Worm (Caenorhabditis elegans) whole organism, L1 larva: ENCODE data around the gene E04D5.4.
A peak's percentile ranks its signal among the peaks of the same experiment; 100 is the strongest.

Source experiments
- C34B4.2 ChIP-seq: sonication (generic microtip); optimal IDR thresholded peaks from 2 replicates; lab custom pipeline; 2017; ENCODE audit warnings: mild to moderate bottlenecking, missing genetic modification characterization, missing compliant biosample characterization
- Y116A8C.19 ChIP-seq: sonication (generic microtip); optimal IDR thresholded peaks from 2 replicates; lab custom pipeline; 2016; ENCODE audit warnings: missing compliant biosample characterization, missing genetic modification characterization, borderline replicate concordance
- aha-1 ChIP-seq: fragments of 150-350 bp; optimal IDR thresholded peaks from 2 replicates; lab custom pipeline; 2014; ENCODE audit warnings: missing biosample characterization, missing genetic modification characterization
- alr-1 ChIP-seq: fragments of 200-800 bp; sonication (Bioruptor generic); optimal IDR thresholded peaks from 2 replicates; lab custom pipeline; 2018; ENCODE audit warnings: borderline replicate concordance, mild to moderate bottlenecking, missing genetic modification characterization, missing compliant biosample characterization
- ceh-82 ChIP-seq, 3 experiments: fragments of 150-350 bp in 1 of 3; sonication (generic microtip) in 2 of 3; optimal IDR thresholded peaks; 2 replicates each; lab custom pipeline; 2014 to 2017; ENCODE audit warnings: missing biosample characterization in 3 of 3, missing genetic modification characterization in 3 of 3
- ceh-88 ChIP-seq: fragments of 200-800 bp; sonication (Bioruptor generic); IDR thresholded peaks from 2 replicates; pipeline ENCODE4 v1.3.6; 2022; ENCODE audit warnings: missing genetic modification characterization, missing compliant biosample characterization
- ceh-90 ChIP-seq: sonication (generic microtip); optimal IDR thresholded peaks from 2 replicates; lab custom pipeline; 2016; ENCODE audit warnings: missing genetic modification characterization, missing compliant biosample characterization
- dsc-1 ChIP-seq: sonication (generic microtip); optimal IDR thresholded peaks from 2 replicates; lab custom pipeline; 2016; ENCODE audit warnings: mild to moderate bottlenecking, missing genetic modification characterization, missing compliant biosample characterization
- efl-1 ChIP-seq, 4 experiments: fragments of 150-350 bp; optimal IDR thresholded peaks in 3 of 4; peaks in 1 of 4; 1 replicate in 1 of 4; 2 replicates in 3 of 4; lab custom pipeline; 2014; ENCODE audit warnings: missing biosample characterization in 2 of 4, missing genetic modification characterization in 2 of 4, missing genetic modification reagents in 2 of 4
- elt-2 ChIP-seq: sonication (generic microtip); optimal IDR thresholded peaks from 2 replicates; lab custom pipeline; 2016; ENCODE audit warnings: missing genetic modification characterization, mild to moderate bottlenecking, inconsistent platforms, missing compliant biosample characterization, missing genetic modification reagents
- ets-5 ChIP-seq: fragments of 200-800 bp; sonication (Bioruptor generic); IDR thresholded peaks from 2 replicates; pipeline ENCODE4 v1.3.6; 2022; ENCODE audit warnings: missing genetic modification characterization, missing compliant biosample characterization
- fkh-10 ChIP-seq: sonication (generic microtip); optimal IDR thresholded peaks from 2 replicates; lab custom pipeline; 2017; ENCODE audit warnings: missing biosample characterization, missing genetic modification reagents, missing genetic modification characterization
- fkh-4 ChIP-seq: sonication (generic microtip); optimal IDR thresholded peaks from 2 replicates; lab custom pipeline; 2016; ENCODE audit warnings: missing compliant biosample characterization, missing genetic modification characterization, borderline replicate concordance
- fos-1 ChIP-seq: fragments of 150-350 bp; optimal IDR thresholded peaks from 2 replicates; lab custom pipeline; 2014; ENCODE audit warnings: missing biosample characterization, missing genetic modification characterization
- hlh-4 ChIP-seq: sonication (generic microtip); optimal IDR thresholded peaks from 2 replicates; lab custom pipeline; 2016; ENCODE audit warnings: mild to moderate bottlenecking, missing genetic modification characterization, missing compliant biosample characterization
- irx-1 ChIP-seq: sonication (generic microtip); optimal IDR thresholded peaks from 2 replicates; lab custom pipeline; 2016; ENCODE audit warnings: missing genetic modification characterization, missing compliant biosample characterization
- isw-1 ChIP-seq: fragments of 200-800 bp; sonication (Bioruptor generic); IDR thresholded peaks from 2 replicates; pipeline ENCODE4 v1.3.6; 2022; ENCODE audit warnings: missing genetic modification characterization, missing compliant biosample characterization
- jun-1 ChIP-seq: fragments of 150-350 bp; optimal IDR thresholded peaks from 2 replicates; lab custom pipeline; 2014; ENCODE audit warnings: missing biosample characterization, missing genetic modification reagents, missing genetic modification characterization
- mab-9 ChIP-seq: fragments of 200-800 bp; sonication (Bioruptor generic); IDR thresholded peaks from 2 replicates; pipeline ENCODE4 v1.3.6; 2022; ENCODE audit warnings: missing genetic modification reagents, missing genetic modification characterization, missing compliant biosample characterization
- mdl-1 ChIP-seq, 2 experiments: fragments of 150-350 bp; optimal IDR thresholded peaks; 2 replicates each; lab custom pipeline; 2014 to 2017; ENCODE audit warnings: missing biosample characterization in 2 of 2, missing genetic modification characterization in 2 of 2, inconsistent platforms in 1 of 2
- mef-2 ChIP-seq: fragments of 150-350 bp; optimal IDR thresholded peaks from 2 replicates; lab custom pipeline; 2014; ENCODE audit warnings: missing biosample characterization, missing genetic modification characterization
- nhr-12 ChIP-seq: sonication (generic microtip); optimal IDR thresholded peaks from 2 replicates; lab custom pipeline; 2017; ENCODE audit warnings: missing biosample characterization, missing genetic modification characterization
- nhr-47 ChIP-seq: sonication (generic microtip); optimal IDR thresholded peaks from 2 replicates; lab custom pipeline; 2016; ENCODE audit warnings: mild to moderate bottlenecking, missing genetic modification characterization, moderate library complexity, missing compliant biosample characterization
- nhr-71 ChIP-seq: sonication (generic microtip); optimal IDR thresholded peaks from 2 replicates; lab custom pipeline; 2016; ENCODE audit warnings: mild to moderate bottlenecking, missing genetic modification characterization, moderate library complexity, missing compliant biosample characterization
- nhr-77 ChIP-seq: fragments of 150-350 bp; optimal IDR thresholded peaks from 2 replicates; lab custom pipeline; 2014; ENCODE audit warnings: missing biosample characterization, missing genetic modification characterization
- nhr-84 ChIP-seq: sonication (generic microtip); optimal IDR thresholded peaks from 2 replicates; lab custom pipeline; 2017; ENCODE audit warnings: missing biosample characterization, missing genetic modification characterization
- nhr-85 ChIP-seq: sonication (generic microtip); peaks from one replicate; lab custom pipeline; 2016; ENCODE audit warnings: missing genetic modification characterization, inconsistent platforms, missing compliant biosample characterization
- nhr-90 ChIP-seq: sonication (generic microtip); optimal IDR thresholded peaks from 2 replicates; lab custom pipeline; 2016; ENCODE audit warnings: mild to moderate bottlenecking, missing genetic modification characterization, missing compliant biosample characterization; ENCODE audit not compliant: poor library complexity
- pax-3 ChIP-seq: fragments of 200-800 bp; sonication (Bioruptor generic); optimal IDR thresholded peaks from 2 replicates; lab custom pipeline; 2018; ENCODE audit warnings: mild to moderate bottlenecking, missing genetic modification characterization, moderate library complexity, missing compliant biosample characterization
- sox-4 ChIP-seq: sonication (generic microtip); optimal IDR thresholded peaks from 2 replicates; lab custom pipeline; 2016; ENCODE audit warnings: missing genetic modification characterization, missing compliant biosample characterization
- tbx-2 ChIP-seq: sonication (generic microtip); optimal IDR thresholded peaks from 2 replicates; lab custom pipeline; 2016; ENCODE audit warnings: missing genetic modification characterization, missing compliant biosample characterization
- unc-62 ChIP-seq: fragments of 150-350 bp; optimal IDR thresholded peaks from 2 replicates; lab custom pipeline; 2014; ENCODE audit warnings: missing biosample characterization, missing genetic modification reagents, missing genetic modification characterization
- unc-98 ChIP-seq: fragments of 200-800 bp; sonication (Bioruptor generic); IDR thresholded peaks from 2 replicates; pipeline ENCODE4 v1.3.6; 2022; ENCODE audit warnings: missing genetic modification characterization, missing compliant biosample characterization
- vab-15 ChIP-seq: sonication (generic microtip); optimal IDR thresholded peaks from 2 replicates; lab custom pipeline; 2017; ENCODE audit warnings: missing genotype, mild to moderate bottlenecking, missing genetic modification characterization, missing compliant biosample characterization

E04D5.4 gene

DNA sequence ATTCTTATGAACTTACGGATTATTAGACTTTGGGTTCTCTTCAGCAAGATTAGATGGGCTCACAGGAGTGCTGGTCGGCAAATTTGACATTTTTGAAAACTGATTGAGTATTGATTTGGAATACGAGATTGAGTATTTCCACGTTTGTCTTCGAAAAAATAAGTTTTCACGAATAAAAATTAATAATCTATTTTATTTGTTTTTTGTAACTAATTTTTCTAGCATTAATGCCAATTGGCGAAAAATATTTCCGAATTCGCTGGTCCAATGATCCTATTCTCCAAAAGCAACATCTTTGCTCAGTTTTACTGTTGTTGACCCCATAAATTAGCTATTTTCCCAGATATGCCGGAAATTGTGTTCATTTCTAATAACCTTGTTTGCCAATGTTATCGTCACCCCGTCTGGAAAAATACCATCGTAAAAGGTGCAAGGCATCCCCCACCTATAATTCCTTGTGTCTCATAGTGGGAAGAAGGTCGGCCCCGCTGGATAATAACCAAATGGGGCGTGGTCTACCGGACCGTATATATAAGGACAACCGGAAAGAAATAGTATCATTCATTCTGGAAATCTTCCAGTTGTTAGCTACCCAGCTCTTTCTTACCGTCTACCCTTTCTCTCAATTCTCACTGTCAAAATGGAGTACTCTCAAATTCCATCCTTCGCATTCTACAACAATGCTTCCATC lies 24.3 kb downstream of the E04D5.4 start, which contains the start of the genes ZK673.6 and sdz-37:
ZK673.6 (minus strand) TSS at position 101 of the 691 bp plus-strand sequence.
sdz-37 (plus strand) TSS at position 641 of the 691 bp plus-strand sequence.
- TF ChIP-seq aha-1 (tag; lab: Kevin White, UChicago) (no peak), isw-1 (GFP tag; lab: Robert Waterston, UW) (no peak), nhr-84 (tag; lab: Kevin White, UChicago) (no peak), alr-1 (no peak), elt-2 (no peak), nhr-77 (tag; lab: Kevin White, UChicago) (no peak), ceh-90 (tag; lab: Kevin White, UChicago) (no peak), nhr-71 (no peak), fkh-10 (GFP tag; lab: Kevin White, UChicago) (no peak), sox-4 (tag; lab: Kevin White, UChicago) (no peak), unc-98 (GFP tag; lab: Robert Waterston, UW) (no peak), C34B4.2 (tag; lab: Kevin White, UChicago) (no peak), jun-1 (no peak), ceh-88 (GFP tag; lab: Robert Waterston, UW) (no peak), Y116A8C.19 (tag; lab: Kevin White, UChicago) (no peak), mdl-1 (tag; optimal IDR thresholded peaks at IDR 0.05; lab: Kevin White, UChicago) (no peak), irx-1 (tag; lab: Kevin White, UChicago) (no peak), mef-2 (tag; lab: Kevin White, UChicago) (no peak), tbx-2 (tag; lab: Kevin White, UChicago) (no peak)

DNA sequence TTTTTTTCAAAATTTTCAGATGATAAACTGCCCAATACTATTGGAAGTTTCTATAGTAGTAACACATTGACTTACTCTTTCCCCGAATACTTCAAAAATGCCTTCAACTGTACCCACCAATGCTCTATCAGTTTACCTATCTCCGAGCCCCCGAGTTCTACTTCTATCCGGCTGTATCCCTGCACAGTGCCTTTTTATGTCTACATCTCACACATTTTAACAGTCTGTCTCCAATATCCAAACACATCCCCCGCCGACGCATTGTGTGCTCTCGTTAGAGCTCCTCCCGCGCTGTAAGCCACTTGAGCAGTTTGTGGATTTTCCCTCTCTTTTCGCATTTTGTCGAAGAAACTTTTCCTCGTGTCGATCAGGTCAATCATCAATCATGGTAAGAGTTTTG lies 26.5 kb downstream of the E04D5.4 start, which contains the start of gene tnc-2:
tnc-2 (plus strand) TSS at position 301 of the 400 bp plus-strand sequence.
- TF ChIP-seq vab-15 (tag; lab: Kevin White, UChicago) (no peak), fkh-4 (no peak), efl-1 (optimal IDR thresholded peaks at IDR 0.05; lab: Kevin White, UChicago) (no peak), efl-1 (GFP tag; optimal IDR thresholded peaks at IDR 0.05 in 1 of 2; lab: Kevin White, UChicago) (peak in 1 of 2 experiments; percentile 51), nhr-47 (tag; lab: Kevin White, UChicago) (no peak), unc-62 (GFP tag; lab: Kevin White, UChicago) (no peak)

DNA sequence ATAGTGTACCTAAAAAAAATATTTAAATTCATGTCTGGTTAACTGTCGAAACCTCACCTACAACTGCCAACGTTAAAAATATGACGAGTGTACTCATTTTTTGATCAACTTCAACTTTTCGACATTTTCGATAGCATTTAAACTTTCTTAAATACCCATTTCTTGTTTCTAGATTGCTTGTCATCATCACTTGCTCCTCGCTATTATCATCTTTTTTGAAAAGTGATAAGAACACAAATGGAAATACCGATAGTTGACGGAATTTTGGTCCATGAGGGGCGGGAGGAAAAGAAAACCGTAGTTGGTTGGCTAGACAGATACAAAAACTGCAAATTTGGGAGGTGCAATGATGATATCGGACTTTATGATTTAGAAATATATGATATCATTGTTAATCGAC lies 30.1 kb downstream of the E04D5.4 start, which contains the start of gene clec-143:
clec-143 (minus strand) TSS at position 139 of the 400 bp plus-strand sequence.
- TF ChIP-seq nhr-12 (tag; lab: Kevin White, UChicago) = no peak
- TF ChIP-seq dsc-1 (tag; lab: Kevin White, UChicago) = no peak
- no peak for TF ChIP-seq aha-1 (tag; lab: Kevin White, UChicago)
- TF ChIP-seq elt-2 = peak; percentile 57

DNA sequence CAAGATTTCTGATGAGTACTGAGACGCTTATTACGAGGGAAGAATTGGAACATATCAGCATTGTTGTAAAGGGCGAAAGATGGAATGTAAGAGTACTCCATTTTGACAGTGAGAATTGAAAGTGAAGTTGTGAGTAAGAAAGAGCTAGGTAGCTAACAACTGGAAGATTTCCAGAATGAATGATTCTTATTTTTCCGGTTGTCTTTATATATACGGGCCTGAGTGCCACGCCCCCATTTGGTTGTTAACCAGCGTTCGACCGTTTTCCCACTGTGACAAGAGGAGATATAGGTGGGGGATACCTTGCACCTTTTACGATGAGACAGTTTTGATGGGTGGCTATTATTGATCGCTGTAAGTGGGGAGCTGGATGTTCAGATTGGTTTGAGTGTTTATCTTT lies 31.2 kb downstream of the E04D5.4 start, which contains the start of gene ZK666.1:
ZK666.1 (minus strand) TSS at position 101 of the 400 bp plus-strand sequence.
- TF ChIP-seq efl-1 (optimal IDR thresholded peaks at IDR 0.05; lab: Kevin White, UChicago) (no peak), efl-1 (GFP tag; optimal IDR thresholded peaks at IDR 0.05 in 1 of 2; lab: Kevin White, UChicago) (no peak), ceh-82 (tag; optimal IDR thresholded peaks at IDR 0.05; lab: Kevin White, UChicago) (no peak), nhr-90 (tag; lab: Kevin White, UChicago) (no peak), mab-9 (GFP tag; lab: Robert Waterston, UW) (no peak), fkh-10 (GFP tag; lab: Kevin White, UChicago) (no peak), nhr-77 (tag; lab: Kevin White, UChicago) (no peak), hlh-4 (tag; lab: Kevin White, UChicago) (no peak), fos-1 (no peak), pax-3 (tag; lab: Kevin White, UChicago) (no peak), ets-5 (GFP tag; lab: Robert Waterston, UW) (no peak), nhr-85 (tag; lab: Kevin White, UChicago) (no peak)
